Worm (Caenorhabditis elegans) whole organism, dauer: ENCODE data around the gene toe-2.

ENCODE experiments used
- unc-62 ChIP-seq: sonication (generic microtip); optimal IDR thresholded peaks from 2 replicates; lab custom pipeline; 2017; ENCODE audit warnings: missing biosample characterization, missing genetic modification reagents, missing genetic modification characterization

The toe-2 gene

ce11 chrII:6526136-6526684, 5.0 kb upstream of the toe-2 start:
- no peak for TF ChIP-seq unc-62 (GFP tag; lab: Kevin White, UChicago)

- TF ChIP-seq unc-62 (GFP tag; lab: Kevin White, UChicago) = no peak
Measured at ce11 chrII:6524501-6524977, 3.4 kb upstream of the toe-2 start, which contains the start of gene C56E6.2. TSS of gene C56E6.2 (plus strand) at chrII:6524927.

- TF ChIP-seq unc-62 (GFP tag; lab: Kevin White, UChicago) = no peak
Measured at ce11 chrII:6523940-6524339, 2.8 kb upstream of the toe-2 start.

DNA sequence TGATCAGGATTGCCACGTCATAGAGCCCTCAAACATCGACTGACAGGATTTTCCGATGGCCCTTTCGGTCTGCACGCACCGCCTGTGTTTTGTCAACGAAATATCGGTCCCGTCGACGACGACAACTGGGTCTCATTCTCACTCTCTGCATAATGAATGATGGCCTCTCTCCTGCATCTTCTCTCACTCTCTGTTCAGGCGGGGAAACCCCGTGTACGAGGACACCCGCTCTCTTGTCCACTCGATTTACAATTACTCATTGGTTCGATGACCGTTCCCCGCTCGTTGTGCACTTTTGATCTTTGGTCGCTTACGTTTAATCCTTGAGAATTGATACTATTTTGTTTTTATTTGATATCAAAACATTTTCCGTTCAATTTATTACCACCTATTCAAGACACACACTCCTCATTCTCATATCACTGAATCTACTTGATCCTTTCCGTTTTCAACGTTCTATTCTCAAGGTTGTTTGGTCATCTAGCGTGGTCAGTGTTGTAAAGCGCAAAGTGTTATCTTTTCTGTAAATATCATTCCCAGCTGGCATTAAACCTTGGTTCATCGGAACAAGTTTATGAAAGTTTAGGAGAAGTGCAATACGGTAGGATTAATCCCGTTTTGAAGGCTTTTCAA, 1.6 kb upstream of the toe-2 start:
- no peak for TF ChIP-seq unc-62 (GFP tag; lab: Kevin White, UChicago)

ce11 chrII:6520103-6520502, 1.1 kb downstream of the toe-2 start:
- no peak for TF ChIP-seq unc-62 (GFP tag; lab: Kevin White, UChicago)

DNA sequence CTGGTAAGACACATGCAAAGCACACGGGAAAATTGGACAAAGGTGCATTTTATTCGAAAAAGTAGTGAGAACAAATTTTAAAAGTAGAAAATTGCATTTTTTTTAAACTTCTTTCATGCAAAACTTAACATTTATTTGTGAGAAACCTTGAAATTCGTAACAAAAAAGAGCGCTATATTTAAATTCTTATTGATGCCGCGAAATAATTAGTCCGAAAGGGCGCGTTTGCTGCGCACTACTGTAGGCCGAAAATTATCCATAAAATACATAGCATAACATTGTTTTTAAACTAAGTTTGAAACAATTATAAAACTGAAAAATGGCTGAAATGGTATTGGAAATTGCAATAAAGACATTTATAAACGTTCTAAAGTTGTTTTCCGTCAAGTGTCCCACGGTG, 1.5 kb downstream of the toe-2 start:
- no peak for TF ChIP-seq unc-62 (GFP tag; lab: Kevin White, UChicago)

DNA sequence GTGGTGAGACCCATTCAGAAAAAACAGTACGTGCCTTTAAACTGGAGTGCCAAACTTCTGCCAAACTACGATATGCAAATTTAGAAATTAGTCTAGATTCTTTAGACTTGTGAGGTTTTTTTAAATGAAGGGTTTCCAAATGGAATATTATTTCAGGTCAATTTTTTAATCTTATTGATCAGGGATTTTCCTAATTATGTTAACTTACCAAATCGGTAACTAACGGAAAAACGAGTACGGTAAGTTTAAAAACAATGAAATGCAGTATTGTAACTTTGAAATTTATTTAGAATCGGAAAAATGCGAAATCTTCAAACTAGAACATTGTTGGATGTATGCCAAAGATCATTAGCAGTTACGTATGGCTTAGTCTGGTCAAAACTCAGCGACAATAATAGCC, 4.9 kb downstream of the toe-2 start, which contains the start of gene C56E6.7:
Gene C56E6.7, plus strand, starts transcription at position 301 of the 400 bp plus-strand sequence.
- no peak for TF ChIP-seq unc-62 (GFP tag; lab: Kevin White, UChicago)

- no peak for TF ChIP-seq unc-62 (GFP tag; lab: Kevin White, UChicago)
Measured at ce11 chrII:6513911-6514310, 7.3 kb downstream of the toe-2 start, which contains the start of gene R05G9R.1. TSS of gene R05G9R.1 (minus strand) at chrII:6514011.

DNA sequence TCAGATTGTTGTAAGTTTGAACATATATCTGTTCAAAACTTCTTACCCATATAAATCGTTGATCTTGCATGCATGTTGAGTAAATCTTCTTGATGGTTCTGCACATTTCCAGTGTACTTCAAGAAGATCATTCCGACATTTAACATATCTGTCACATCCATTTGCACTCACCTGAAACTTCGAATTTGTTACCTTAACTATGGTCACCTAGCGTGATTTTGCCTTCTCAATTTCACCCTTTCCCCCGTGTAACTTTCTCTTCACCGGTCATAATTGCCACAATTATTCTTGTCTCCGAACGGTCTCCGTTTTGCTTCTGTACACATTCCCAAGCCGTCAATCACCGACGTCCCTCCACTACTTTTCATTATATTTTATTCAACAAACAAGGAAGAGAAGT, 7.8 kb downstream of the toe-2 start:
- no peak for TF ChIP-seq unc-62 (GFP tag; lab: Kevin White, UChicago)

ce11 chrII:6502826-6503225, 18.4 kb downstream of the toe-2 start, which contains the start of gene R05G9.1:
TSS of gene R05G9.1 (plus strand) at chrII:6503168.
- no peak for TF ChIP-seq unc-62 (GFP tag; lab: Kevin White, UChicago)

DNA sequence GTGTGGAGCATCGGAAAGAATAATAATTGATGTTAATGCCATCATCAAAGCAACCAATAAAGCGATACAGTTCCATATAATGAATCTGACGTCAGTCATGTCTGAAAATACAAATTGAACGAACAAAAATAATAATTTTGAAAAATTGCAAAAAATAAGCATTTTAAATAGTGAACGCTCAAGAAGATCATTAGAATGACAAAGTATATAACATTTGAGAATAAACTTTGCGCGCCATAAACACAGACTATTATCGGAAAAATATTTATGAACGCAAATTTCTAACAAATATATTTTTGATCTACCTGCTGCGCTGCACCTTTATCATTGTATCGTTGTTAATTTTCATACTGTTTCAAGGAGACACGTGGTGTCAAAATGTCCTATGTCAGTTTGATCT, 19.8 kb downstream of the toe-2 start, which contains the start of gene R05G9.3:
Gene R05G9.3, minus strand, starts transcription at position 101 of the 400 bp plus-strand sequence.
- no peak for TF ChIP-seq unc-62 (GFP tag; lab: Kevin White, UChicago)

DNA sequence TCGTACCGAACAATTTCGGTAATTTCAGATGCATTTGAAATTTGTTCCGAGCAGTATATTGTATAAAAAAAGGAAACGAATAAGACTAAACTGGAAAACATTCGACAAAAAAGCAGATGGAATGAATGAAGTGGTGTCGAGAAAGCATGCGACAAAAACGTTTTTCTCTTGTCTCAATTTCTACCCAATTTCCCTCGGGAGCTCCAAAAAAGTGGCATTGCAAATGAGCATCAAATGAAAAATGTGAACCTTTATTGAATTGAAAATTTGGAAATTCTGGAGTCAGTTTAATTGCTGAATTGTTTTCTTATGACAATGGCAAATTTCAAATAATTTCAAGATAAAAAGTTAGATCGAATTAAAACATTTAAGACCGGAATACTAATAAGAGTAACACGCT, 21.0 kb downstream of the toe-2 start, which contains the start of gene R05G9.5:
Gene R05G9.5, minus strand, starts transcription at position 101 of the 400 bp plus-strand sequence.
- TF ChIP-seq unc-62 (GFP tag; lab: Kevin White, UChicago) = no peak

DNA sequence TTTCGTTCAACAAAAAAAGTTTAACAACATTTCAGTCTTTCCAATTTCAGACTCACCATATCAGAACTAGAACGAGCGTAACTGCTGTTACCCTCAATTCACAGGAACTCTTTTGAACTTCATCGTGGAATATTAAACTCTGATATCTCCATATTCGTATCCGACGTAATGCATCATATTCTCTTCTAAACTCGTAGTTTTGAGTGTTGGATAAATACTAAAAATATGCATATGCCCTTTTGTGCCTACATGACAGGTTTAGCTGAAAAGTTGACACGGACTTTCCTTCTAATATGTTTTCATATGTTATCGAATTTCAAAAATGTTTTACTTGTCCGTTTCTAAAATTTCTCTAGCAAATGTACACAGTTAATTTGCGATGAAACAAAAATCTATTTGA, 22.1 kb downstream of the toe-2 start, which contains the start of gene twk-49:
Gene twk-49, minus strand, starts transcription at position 101 of the 400 bp plus-strand sequence.
- TF ChIP-seq unc-62 (GFP tag; lab: Kevin White, UChicago) = no peak

DNA sequence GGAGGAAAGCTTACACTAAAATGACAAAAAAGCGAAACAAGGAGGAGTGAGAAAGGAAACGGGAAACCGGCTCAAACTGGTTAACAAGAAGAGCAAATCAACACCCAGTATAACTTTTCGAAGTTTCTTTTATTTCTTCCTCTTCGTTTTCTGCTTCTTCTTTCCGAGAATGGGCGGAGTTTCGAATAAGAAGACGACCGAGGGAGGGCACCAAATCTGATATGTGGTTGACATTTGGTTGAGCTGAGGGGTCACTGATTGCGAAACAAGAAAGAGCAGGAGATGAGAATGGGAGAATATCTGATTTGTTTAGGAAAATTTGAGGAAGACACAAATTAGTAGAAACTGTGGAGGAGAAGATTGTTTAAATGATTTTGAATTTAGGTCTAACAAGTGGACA, 22.6 kb downstream of the toe-2 start:
- TF ChIP-seq unc-62 (GFP tag; lab: Kevin White, UChicago) = no peak

DNA sequence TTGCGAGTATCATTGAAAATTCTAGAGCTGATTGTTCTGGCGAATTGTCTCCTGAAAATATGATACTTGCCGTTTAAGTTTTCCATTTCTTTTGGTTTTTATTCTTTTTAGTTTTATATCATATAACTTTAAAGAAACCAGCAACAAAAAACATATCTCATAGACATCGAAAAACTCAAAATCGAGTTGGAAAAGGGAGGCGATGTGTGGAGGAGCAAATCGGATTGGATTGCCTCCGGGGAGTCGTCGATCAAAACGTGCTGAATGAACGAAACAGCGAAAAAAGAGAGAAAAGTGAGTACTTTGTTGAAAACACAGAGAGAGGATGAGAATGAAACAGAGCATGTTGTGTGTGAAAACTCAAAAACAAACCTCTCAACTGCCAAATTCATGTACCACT, 24.0 kb downstream of the toe-2 start:
- TF ChIP-seq unc-62 (GFP tag; lab: Kevin White, UChicago) = no peak

- TF ChIP-seq unc-62 (GFP tag; lab: Kevin White, UChicago) = no peak
Measured at ce11 chrII:6496496-6496895, 24.7 kb downstream of the toe-2 start.
